Worm (Caenorhabditis elegans): ENCODE results near the gene nhr-227.
"Not testable (repeated sequence)": the region's sequence is repeated elsewhere in the genome, so short reads cannot be mapped to it uniquely, and the experiment has no call there.

ce11 chrV:2255191-2255590 is 30.0 kb upstream of the nhr-227 start, which contains the start of gene F41B5.1:
- not testable (repeated sequence) for TF ChIP-seq snpc-4 (tag; optimal IDR thresholded peaks at IDR 0.05); nhr-28 (tag; optimal IDR thresholded peaks at IDR 0.05); mep-1 (tag; optimal IDR thresholded peaks at IDR 0.05); unc-62 (GFP tag; optimal IDR thresholded peaks at IDR 0.05)
